Worm (Caenorhabditis elegans): ENCODE measurements around the gene fbxb-107.

DNA sequence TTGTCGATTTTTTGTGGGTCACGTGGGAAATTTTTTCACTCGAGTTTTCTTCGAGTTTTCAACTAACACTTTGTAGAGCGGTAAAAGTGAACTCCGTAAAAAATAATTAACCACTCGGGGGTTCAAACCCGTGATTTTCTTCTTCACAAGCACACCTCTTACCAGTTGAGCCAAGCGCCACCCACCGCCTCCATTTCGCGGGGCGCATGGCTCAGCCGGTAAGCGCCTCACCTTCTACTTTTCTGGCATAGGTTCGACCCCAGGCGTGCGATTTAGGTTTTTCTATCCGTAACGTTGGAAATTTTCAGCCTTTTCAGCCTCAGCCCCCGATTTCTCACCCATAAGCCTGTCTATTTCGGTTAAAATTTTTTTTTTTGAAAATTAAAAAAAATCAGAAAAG is 36.6 kb upstream of the fbxb-107 start:
- TF ChIP-seq nhr-237 (tag; optimal IDR thresholded peaks at IDR 0.05), result no peak
- TF ChIP-seq unc-39 (tag; optimal IDR thresholded peaks at IDR 0.05), result no peak
- no peak for TF ChIP-seq ztf-4 (tag; optimal IDR thresholded peaks at IDR 0.05)
- no peak for TF ChIP-seq nhr-129 (tag; optimal IDR thresholded peaks at IDR 0.05)
- TF ChIP-seq ZK546.5 (tag; optimal IDR thresholded peaks at IDR 0.05), result no peak
- no peak for TF ChIP-seq ceh-82 (tag; optimal IDR thresholded peaks at IDR 0.05)
- TF ChIP-seq fos-1 (tag; optimal IDR thresholded peaks at IDR 0.05), result no peak
- no peak for TF ChIP-seq nhr-25 (tag; optimal IDR thresholded peaks at IDR 0.05)
- TF ChIP-seq ama-1 (optimal IDR thresholded peaks at IDR 0.05), result no peak
- TF ChIP-seq mdl-1 (tag; optimal IDR thresholded peaks at IDR 0.05), result no peak
- no peak for TF ChIP-seq aly-2 (tag; optimal IDR thresholded peaks at IDR 0.05)
- no peak for TF ChIP-seq lin-39 (tag; optimal IDR thresholded peaks at IDR 0.05)
- TF ChIP-seq sma-3 (GFP tag; optimal IDR thresholded peaks at IDR 0.05), result no peak
